Worm (Caenorhabditis elegans) whole organism, mixed stage, embryonic: ENCODE results near the gene F58D2.3.

ENCODE experiments used
- M03D4.4 ChIP-seq: sonication (generic microtip); optimal IDR thresholded peaks from 2 replicates; lab custom pipeline; 2017; ENCODE audit warnings: mild to moderate bottlenecking, missing genetic modification characterization, missing compliant biosample characterization
- bed-3 ChIP-seq: fragments of 200-800 bp; sonication (Bioruptor generic); optimal IDR thresholded peaks from 3 replicates; lab custom pipeline; 2018; ENCODE audit warnings: mild to moderate bottlenecking, missing genetic modification characterization, moderate library complexity, missing compliant biosample characterization
- blmp-1 ChIP-seq: fragments of 150-350 bp; optimal IDR thresholded peaks from 2 replicates; lab custom pipeline; 2014; ENCODE audit warnings: missing biosample characterization, missing genetic modification characterization
- ceh-39 ChIP-seq: fragments of 150-350 bp; optimal IDR thresholded peaks from 2 replicates; lab custom pipeline; 2014; ENCODE audit warnings: missing biosample characterization, missing genetic modification characterization
- ceh-43 ChIP-seq: fragments of 200-800 bp; sonication (Bioruptor generic); optimal IDR thresholded peaks from 2 replicates; lab custom pipeline; 2018; ENCODE audit warnings: mild to moderate bottlenecking, missing genetic modification characterization, moderate library complexity, missing compliant biosample characterization
- ceh-83 ChIP-seq: fragments of 200-800 bp; sonication (Bioruptor generic); optimal IDR thresholded peaks from 2 replicates; lab custom pipeline; 2018; ENCODE audit warnings: mild to moderate bottlenecking, missing genetic modification characterization, missing compliant biosample characterization
- ces-1 ChIP-seq: fragments of 150-350 bp; optimal IDR thresholded peaks from 2 replicates; lab custom pipeline; 2014; ENCODE audit warnings: missing biosample characterization, missing genetic modification reagents, missing genetic modification characterization
- drap-1 ChIP-seq: fragments of 200-800 bp; sonication (Bioruptor generic); optimal IDR thresholded peaks from 3 replicates; lab custom pipeline; 2018; ENCODE audit warnings: mild to moderate bottlenecking, missing genetic modification characterization, missing compliant biosample characterization
- elt-1 ChIP-seq: sonication (generic microtip); optimal IDR thresholded peaks from 2 replicates; lab custom pipeline; 2017; ENCODE audit warnings: missing genetic modification characterization, mild to moderate bottlenecking, missing compliant biosample characterization, antibody characterized with exemption, moderate library complexity, borderline replicate concordance; ENCODE audit not compliant: insufficient read depth
- elt-3 ChIP-seq: fragments of 150-350 bp; optimal IDR thresholded peaks from 2 replicates; lab custom pipeline; 2014; ENCODE audit warnings: missing biosample characterization, missing genetic modification characterization
- flh-1 ChIP-seq: fragments of 200-800 bp; sonication (Bioruptor generic); optimal IDR thresholded peaks from 2 replicates; lab custom pipeline; 2018; ENCODE audit warnings: mild to moderate bottlenecking, missing genetic modification characterization, moderate library complexity, missing compliant biosample characterization
- ham-2 ChIP-seq: fragments of 200-800 bp; sonication (Bioruptor generic); optimal IDR thresholded peaks from 2 replicates; lab custom pipeline; 2018; ENCODE audit warnings: mild to moderate bottlenecking, missing genetic modification characterization, missing compliant biosample characterization
- hlh-1 ChIP-seq: fragments of 150-350 bp; optimal IDR thresholded peaks from 2 replicates; lab custom pipeline; 2014; ENCODE audit warnings: missing biosample characterization, missing genetic modification reagents, missing genetic modification characterization
- lin-13 ChIP-seq: fragments of 150-350 bp; optimal IDR thresholded peaks from 2 replicates; lab custom pipeline; 2014; ENCODE audit warnings: missing biosample characterization, missing genetic modification characterization
- lin-32 ChIP-seq: fragments of 200-800 bp; sonication (Bioruptor generic); optimal IDR thresholded peaks from 2 replicates; lab custom pipeline; 2018; ENCODE audit warnings: mild to moderate bottlenecking, missing genetic modification characterization, missing compliant biosample characterization
- mab-5 ChIP-seq: fragments of 150-350 bp; optimal IDR thresholded peaks from 2 replicates; lab custom pipeline; 2014; ENCODE audit warnings: missing biosample characterization, missing genetic modification characterization
- mep-1 ChIP-seq: fragments of 150-350 bp; optimal IDR thresholded peaks from 2 replicates; lab custom pipeline; 2017; ENCODE audit warnings: missing biosample characterization, missing genetic modification reagents, missing genetic modification characterization, inconsistent platforms
- nhr-12 ChIP-seq: fragments of 150-350 bp; optimal IDR thresholded peaks from 2 replicates; lab custom pipeline; 2014; ENCODE audit warnings: missing biosample characterization, missing genetic modification characterization
- nhr-2 ChIP-seq: fragments of 150-350 bp; optimal IDR thresholded peaks from 2 replicates; lab custom pipeline; 2014; ENCODE audit warnings: missing biosample characterization, missing genetic modification characterization
- nhr-237 ChIP-seq: fragments of 150-350 bp; optimal IDR thresholded peaks from 2 replicates; lab custom pipeline; 2014; ENCODE audit warnings: missing biosample characterization, missing genetic modification characterization
- nhr-28 ChIP-seq: fragments of 150-350 bp; optimal IDR thresholded peaks from 2 replicates; lab custom pipeline; 2014; ENCODE audit warnings: missing biosample characterization, missing genetic modification characterization
- nhr-76 ChIP-seq: sonication (generic microtip); optimal IDR thresholded peaks from 2 replicates; lab custom pipeline; 2017; ENCODE audit warnings: missing biosample characterization, missing genetic modification characterization
- pha-4 ChIP-seq: fragments of 150-350 bp; optimal IDR thresholded peaks from 2 replicates; lab custom pipeline; 2018; ENCODE audit warnings: missing biosample characterization, missing genetic modification reagents, missing genetic modification characterization
- sem-2 ChIP-seq: fragments of 200-800 bp; sonication (Bioruptor generic); optimal IDR thresholded peaks from 2 replicates; lab custom pipeline; 2018; ENCODE audit warnings: mild to moderate bottlenecking, missing genetic modification characterization, missing compliant biosample characterization
- snpc-4 ChIP-seq: fragments of 150-350 bp; optimal IDR thresholded peaks from 2 replicates; lab custom pipeline; 2014; ENCODE audit warnings: missing biosample characterization, missing genetic modification characterization
- sptf-1 ChIP-seq: sonication (generic microtip); optimal IDR thresholded peaks from 2 replicates; lab custom pipeline; 2017; ENCODE audit warnings: mild to moderate bottlenecking, missing genetic modification characterization, moderate library complexity, missing compliant biosample characterization
- tbx-8 ChIP-seq: fragments of 200-800 bp; sonication (Bioruptor generic); optimal IDR thresholded peaks from 2 replicates; lab custom pipeline; 2018; ENCODE audit warnings: mild to moderate bottlenecking, missing genetic modification characterization, moderate library complexity, missing compliant biosample characterization
- unc-120 ChIP-seq: sonication (generic microtip); optimal IDR thresholded peaks from 2 replicates; lab custom pipeline; 2017; ENCODE audit warnings: missing genetic modification characterization, missing compliant biosample characterization; ENCODE audit not compliant: poor library complexity, severe bottlenecking
- unc-62 ChIP-seq: fragments of 150-350 bp; optimal IDR thresholded peaks from 2 replicates; lab custom pipeline; 2014; ENCODE audit warnings: missing biosample characterization, missing genetic modification reagents, missing genetic modification characterization
- zip-8 ChIP-seq: fragments of 150-350 bp; optimal IDR thresholded peaks from 2 replicates; lab custom pipeline; 2014; ENCODE audit warnings: missing biosample characterization, missing genetic modification characterization
- ztf-11 ChIP-seq: fragments of 150-350 bp; optimal IDR thresholded peaks from 2 replicates; lab custom pipeline; 2014; ENCODE audit warnings: missing biosample characterization, missing genetic modification characterization

F58D2.3 gene

DNA sequence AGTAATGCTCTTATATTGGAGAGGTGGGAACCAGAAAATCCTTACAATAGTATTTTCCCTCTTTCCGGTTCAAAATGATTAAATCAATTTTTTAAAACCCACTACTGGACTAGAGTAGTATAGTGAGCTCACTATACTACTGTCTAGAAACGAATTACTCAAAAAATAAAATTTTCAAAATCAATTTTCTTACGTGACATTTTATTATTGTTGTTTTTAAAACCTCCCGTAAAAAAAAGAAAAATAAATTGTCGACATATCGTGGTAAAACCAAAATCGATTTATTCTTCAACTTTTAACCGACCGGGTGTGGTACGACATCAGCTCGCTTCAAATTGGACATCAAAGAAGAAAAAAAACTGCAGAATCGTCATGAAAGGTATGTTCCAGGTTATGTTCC is 8.8 kb upstream of the F58D2.3 start, which contains the start of gene F58D2.2:
TSS of gene F58D2.2 (plus strand) at position 301 of the 400 bp plus-strand sequence.
- TF ChIP-seq drap-1 (no peak), snpc-4 (tag; lab: Kevin White, UChicago) (no peak), bed-3 (no peak), blmp-1 (tag; lab: Kevin White, UChicago) (no peak), elt-1 (tag; lab: Kevin White, UChicago) (no peak), pha-4 (tag; lab: Kevin White, UChicago) (no peak), mab-5 (tag; lab: Kevin White, UChicago) (no peak)

DNA sequence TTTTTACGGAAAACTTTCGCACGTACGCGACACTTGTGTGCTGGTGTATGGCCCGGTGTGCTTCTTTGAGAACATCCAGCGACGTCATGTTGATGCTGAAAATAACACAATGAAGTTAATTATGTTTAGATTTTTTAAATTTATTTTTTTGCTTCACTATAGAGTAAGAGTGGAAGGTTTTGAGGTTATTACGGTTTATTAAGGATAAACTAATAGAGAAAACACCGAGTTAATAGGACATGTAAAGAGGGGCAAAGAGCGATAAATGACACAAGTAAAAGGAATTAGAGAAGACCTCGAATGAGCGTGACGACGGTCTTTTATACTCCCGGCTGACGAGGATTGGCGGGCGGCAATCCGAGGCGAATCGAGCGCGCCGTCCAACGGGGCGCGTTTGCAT is 8.3 kb upstream of the F58D2.3 start, which contains the start of gene F58D2.4:
TSS of gene F58D2.4 (minus strand) at position 101 of the 400 bp plus-strand sequence.
- TF ChIP-seq snpc-4 (tag; lab: Kevin White, UChicago), result no peak
- TF ChIP-seq flh-1, result no peak
- TF ChIP-seq pha-4 (tag; lab: Kevin White, UChicago), result no peak
- no peak for TF ChIP-seq nhr-28
- no peak for TF ChIP-seq M03D4.4
- TF ChIP-seq ces-1 (GFP tag; lab: Kevin White, UChicago), result no peak
- TF ChIP-seq, all 35 proteins: peak for 0

ce11 chrIV:13179295-13179694 is 1.3 kb downstream of the F58D2.3 start, which contains the start of gene lev-1:
lev-1 (minus strand) TSS chrIV:13179395.
- TF ChIP-seq ceh-83 (GFP tag; lab: Kevin White, UChicago) (no peak), snpc-4 (tag; lab: Kevin White, UChicago) (no peak), unc-120 (tag; lab: Kevin White, UChicago) (peak; percentile 38), hlh-1 (peak; percentile 55), M03D4.4 (no peak)

DNA sequence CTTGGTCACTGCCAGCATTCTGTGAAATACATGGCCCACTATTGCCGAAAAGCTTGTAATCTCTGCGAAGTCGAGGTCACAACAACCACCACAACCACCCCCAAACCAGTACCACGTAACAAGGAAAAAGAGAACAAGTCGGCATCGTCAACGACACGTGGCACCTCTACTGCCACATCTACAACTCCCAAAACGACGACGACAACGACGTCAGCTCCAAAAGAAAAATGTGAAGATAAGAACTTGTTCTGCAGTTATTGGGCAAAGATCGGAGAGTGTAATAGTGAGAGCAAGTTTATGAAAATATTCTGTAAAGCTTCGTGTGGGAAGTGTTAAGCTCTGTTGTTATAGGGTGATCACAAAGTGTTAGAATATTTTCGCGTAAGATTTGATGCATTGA is 7.3 kb downstream of the F58D2.3 start:
- TF ChIP-seq ceh-39 (tag; lab: Kevin White, UChicago) (no peak), unc-120 (tag; lab: Kevin White, UChicago) (no peak), blmp-1 (tag; lab: Kevin White, UChicago) (no peak), sem-2 (GFP tag; lab: Kevin White, UChicago) (no peak), nhr-12 (tag; lab: Kevin White, UChicago) (no peak), ham-2 (GFP tag; lab: Kevin White, UChicago) (no peak), nhr-2 (no peak), M03D4.4 (no peak), pha-4 (tag; lab: Kevin White, UChicago) (no peak), sptf-1 (no peak), mab-5 (tag; lab: Kevin White, UChicago) (no peak), nhr-76 (no peak), drap-1 (no peak), tbx-8 (GFP tag; lab: Kevin White, UChicago) (no peak), nhr-28 (no peak), nhr-237 (no peak), ceh-83 (GFP tag; lab: Kevin White, UChicago) (no peak), ztf-11 (no peak)

DNA sequence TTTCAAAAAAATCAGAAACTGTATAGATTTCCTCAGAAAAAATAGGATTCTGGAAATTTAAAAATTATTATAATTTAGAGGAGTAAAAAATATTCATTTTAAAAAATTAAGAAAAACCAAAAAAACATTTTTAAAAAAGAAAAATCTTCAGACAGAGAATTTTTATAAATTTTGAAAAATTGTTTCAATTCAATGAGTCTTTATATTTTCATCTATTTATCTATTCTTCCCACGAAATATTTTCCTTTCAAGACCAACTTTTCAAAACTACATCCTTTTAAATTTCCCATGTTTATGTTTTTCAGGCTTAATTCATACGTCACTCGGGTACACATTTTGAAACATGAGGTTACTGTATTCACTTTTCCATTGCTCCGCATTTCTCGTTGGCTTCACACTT is 10.4 kb downstream of the F58D2.3 start, which contains the start of gene nas-14:
TSS of gene nas-14 (plus strand) at position 301 of the 400 bp plus-strand sequence.
- TF ChIP-seq hlh-1, result no peak
- no peak for TF ChIP-seq lin-32 (GFP tag; lab: Kevin White, UChicago)
- no peak for TF ChIP-seq M03D4.4
- TF ChIP-seq elt-3 (tag; lab: Kevin White, UChicago), result no peak
- TF ChIP-seq zip-8 (tag; lab: Kevin White, UChicago), result no peak
- no peak for TF ChIP-seq unc-62 (GFP tag; lab: Kevin White, UChicago)
- TF ChIP-seq mep-1 (tag; lab: Kevin White, UChicago), result no peak
- TF ChIP-seq ceh-43 (GFP tag; lab: Kevin White, UChicago), result no peak
- TF ChIP-seq sem-2 (GFP tag; lab: Kevin White, UChicago), result no peak
- TF ChIP-seq snpc-4 (tag; lab: Kevin White, UChicago), result no peak
- TF ChIP-seq elt-1 (tag; lab: Kevin White, UChicago), result no peak
- TF ChIP-seq ces-1 (GFP tag; lab: Kevin White, UChicago), result no peak
- TF ChIP-seq tbx-8 (GFP tag; lab: Kevin White, UChicago), result no peak
- TF ChIP-seq lin-13 (tag; lab: Kevin White, UChicago), result no peak
- no peak for TF ChIP-seq ham-2 (GFP tag; lab: Kevin White, UChicago)
